Worm (Caenorhabditis elegans): ENCODE measurements around the gene inpp-1.
A peak's percentile ranks its signal among the peaks of the same experiment; 100 is the strongest.

The inpp-1 gene

DNA sequence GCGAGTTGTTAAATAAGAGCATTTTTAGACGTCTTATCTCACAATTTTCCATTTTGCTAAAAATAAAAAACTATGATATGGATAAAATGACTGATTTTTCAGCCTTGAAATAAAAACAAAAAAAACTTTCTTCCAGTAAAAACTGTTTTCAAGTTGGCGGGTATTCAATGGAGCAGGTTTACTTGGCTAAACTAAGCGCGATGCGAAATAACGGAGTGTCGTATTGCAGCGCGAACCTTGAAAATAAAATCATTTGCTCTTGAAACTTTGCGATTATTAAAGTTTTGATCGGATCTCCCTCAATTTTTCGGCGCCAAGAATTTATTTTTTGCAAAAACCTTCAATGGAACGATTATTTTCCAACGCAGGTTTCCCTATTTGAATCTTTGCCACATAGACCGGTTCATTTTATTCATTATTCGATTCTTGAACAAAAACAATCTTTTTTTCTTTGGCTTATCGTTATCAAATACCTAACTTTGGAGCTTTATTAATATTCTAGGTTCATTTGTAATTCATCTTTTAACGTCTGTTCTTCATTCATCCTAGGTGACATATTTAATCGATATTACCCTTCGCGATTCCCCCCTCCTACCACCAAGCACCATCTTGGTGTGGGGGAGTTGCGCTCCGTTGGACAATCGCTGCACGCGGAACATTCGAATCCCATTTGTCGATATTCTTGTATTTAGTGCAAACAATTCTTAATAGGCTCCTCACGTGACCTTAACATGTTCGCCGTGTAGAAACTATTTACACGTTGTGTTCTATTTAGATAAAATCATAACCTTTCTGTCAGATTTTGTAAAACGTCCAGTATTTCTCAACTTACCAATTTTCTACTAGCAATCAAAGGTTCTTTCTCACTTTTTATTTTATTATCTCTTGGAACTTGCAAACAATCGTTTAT is 38.9 kb downstream of the inpp-1 start, which contains the start of the genes orc-5 and cyb-1 (continued):
- TF ChIP-seq sma-3 (GFP tag; optimal IDR thresholded peaks at IDR 0.05) (peak; percentile 42), fos-1 (tag; optimal IDR thresholded peaks at IDR 0.05) (peak; percentile 5), lsy-2 (tag; optimal IDR thresholded peaks at IDR 0.05) (peak in 1 of 2 experiments; percentile 89), nhr-11 (tag; optimal IDR thresholded peaks at IDR 0.05) (no peak), C34F6.9 (tag; optimal IDR thresholded peaks at IDR 0.05) (peak; percentile 77), unc-55 (GFP tag; optimal IDR thresholded peaks at IDR 0.05) (peak; percentile 93), F13H6.1 (tag; optimal IDR thresholded peaks at IDR 0.05) (no peak), skn-1 (tag; optimal IDR thresholded peaks at IDR 0.05) (no peak), peb-1 (tag; optimal IDR thresholded peaks at IDR 0.05) (no peak), aly-2 (tag; optimal IDR thresholded peaks at IDR 0.05) (no peak), alr-1 (tag; optimal IDR thresholded peaks at IDR 0.05) (no peak), ceh-82 (tag; optimal IDR thresholded peaks at IDR 0.05) (peak; percentile 14), nhr-129 (tag; optimal IDR thresholded peaks at IDR 0.05) (peak; percentile 81), nhr-21 (tag; optimal IDR thresholded peaks at IDR 0.05) (peak; percentile 33), lin-13 (GFP tag; optimal IDR thresholded peaks at IDR 0.05) (no peak), gmeb-1 (tag; optimal IDR thresholded peaks at IDR 0.05) (peak; percentile 98)

DNA sequence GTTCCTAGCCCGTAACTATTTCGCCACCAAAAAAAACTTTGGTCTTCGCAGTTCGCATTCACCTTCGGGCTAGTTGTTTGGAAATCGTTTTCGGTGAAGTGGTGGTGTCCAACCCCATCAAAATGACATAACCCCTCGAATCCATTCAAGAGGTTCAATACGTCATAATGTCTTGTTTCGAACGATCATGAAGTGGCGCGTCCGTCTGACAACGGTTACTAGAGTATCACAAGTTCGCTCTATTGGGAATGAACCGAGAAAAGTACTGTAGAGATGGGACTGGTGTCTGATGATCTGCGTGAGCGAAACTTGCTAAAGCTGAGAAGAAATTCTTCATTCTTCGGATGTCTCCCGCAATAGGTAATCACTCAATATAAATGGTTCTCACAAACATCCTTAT is 46.0 kb downstream of the inpp-1 start, which contains the start of gene ZC168.2:
ZC168.2 (plus strand) TSS at position 301 of the 400 bp plus-strand sequence.
- TF ChIP-seq elt-3 (tag; optimal IDR thresholded peaks at IDR 0.05), result no peak
- no peak for TF ChIP-seq R02D3.7 (tag; optimal IDR thresholded peaks at IDR 0.05)
- TF ChIP-seq nhr-77 (tag; optimal IDR thresholded peaks at IDR 0.05), result no peak
- no peak for TF ChIP-seq Y55F3AM.14 (GFP tag; optimal IDR thresholded peaks at IDR 0.05)
- TF ChIP-seq ceh-82 (tag; optimal IDR thresholded peaks at IDR 0.05), result no peak
- TF ChIP-seq egl-27 (tag; optimal IDR thresholded peaks at IDR 0.05), result no peak
- no peak for TF ChIP-seq aly-2 (tag; optimal IDR thresholded peaks at IDR 0.05)
- no peak for TF ChIP-seq nhr-21 (tag; optimal IDR thresholded peaks at IDR 0.05)
- no peak for TF ChIP-seq F13H6.1 (tag; optimal IDR thresholded peaks at IDR 0.05)
- no peak for TF ChIP-seq nhr-10 (tag; optimal IDR thresholded peaks at IDR 0.05)

Data from whole organism, L2 larva.